Worm (Caenorhabditis elegans): ENCODE data around the gene sru-28.

DNA sequence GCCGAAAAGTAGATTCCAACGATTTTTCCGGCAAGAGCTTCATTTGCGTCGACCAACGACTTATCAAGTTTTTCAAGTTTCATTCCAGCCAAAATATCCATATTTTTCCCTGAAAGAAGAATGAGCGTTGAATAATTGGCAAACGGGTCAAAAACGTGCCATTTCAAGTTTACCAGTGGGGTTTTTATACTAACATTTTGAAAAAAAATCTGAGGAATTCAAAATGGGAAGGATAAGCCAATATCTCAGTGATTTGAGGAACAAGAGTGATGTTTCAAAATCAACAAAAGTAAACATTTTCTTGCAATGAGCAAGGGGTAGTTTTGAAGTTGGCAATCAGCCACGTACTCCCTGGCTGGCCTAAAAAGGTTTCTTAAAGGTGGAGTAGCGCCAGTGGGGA lies 28.2 kb downstream of the sru-28 start, which contains the start of gene trx-5:
- TF ChIP-seq ama-1 (optimal IDR thresholded peaks at IDR 0.05) (no peak), cey-2 (tag; optimal IDR thresholded peaks at IDR 0.05; ENCODE audit: borderline replicate concordance, insufficient read depth) (no peak), nhr-25 (tag; optimal IDR thresholded peaks at IDR 0.05; ENCODE audit: borderline replicate concordance, insufficient read depth) (no peak)

Data from whole organism, L4 larva.